Worm (Caenorhabditis elegans): ENCODE measurements around the gene Y17G9B.8.
"Not testable (repeated sequence)": the region's sequence is repeated elsewhere in the genome, so short reads cannot be mapped to it uniquely, and the experiment has no call there.

Y17G9B.8 gene

DNA sequence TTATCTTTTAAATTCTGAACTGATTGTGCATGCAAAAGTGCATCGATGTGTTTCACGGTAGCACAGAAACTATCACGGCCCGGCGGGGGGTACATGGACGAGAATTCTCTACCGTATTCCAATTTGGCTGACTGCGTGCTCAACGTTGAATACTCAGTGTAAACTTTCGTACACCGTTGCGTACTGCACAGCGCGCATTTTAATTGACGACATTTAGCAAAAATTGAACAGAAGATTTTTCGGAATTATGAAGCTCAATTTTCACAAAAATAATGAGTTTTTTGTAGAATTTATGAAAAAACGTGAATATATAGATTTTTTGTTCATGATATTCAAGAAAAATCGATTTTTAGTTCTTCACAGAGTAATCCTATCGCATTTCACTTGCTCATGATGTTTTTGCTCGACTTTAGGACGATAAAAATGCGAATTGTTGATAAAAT, 33.1 kb downstream of the Y17G9B.8 start (continued):
- TF ChIP-seq K12H6.12 (tag; optimal IDR thresholded peaks at IDR 0.05) (peak; percentile 75), die-1 (tag; optimal IDR thresholded peaks at IDR 0.05) (peak; percentile 6), snpc-4 (tag; optimal IDR thresholded peaks at IDR 0.05) (peak in 2 of 4 experiments; percentile 74 to 78), tbp1 (GFP tag; optimal IDR thresholded peaks at IDR 0.05) (peak; percentile 38), ceh-91 (GFP tag; IDR thresholded peaks at IDR 0.05) (peak; percentile 98), T07F8.4 (tag; optimal IDR thresholded peaks at IDR 0.05) (peak; percentile 39), Y56A3A.18 (GFP tag; IDR thresholded peaks at IDR 0.05) (peak; percentile 99), Y53F4B.3 (GFP tag; IDR thresholded peaks at IDR 0.05) (peak; percentile 83), cebp-1 (GFP tag; IDR thresholded peaks at IDR 0.05) (peak; percentile 97), cebp-1 (tag; optimal IDR thresholded peaks at IDR 0.05) (peak; percentile 91), somi-1 (GFP tag; optimal IDR thresholded peaks at IDR 0.05) (peak; percentile 94), nfya-2 (GFP tag; IDR thresholded peaks at IDR 0.05) (peak; percentile 98), atf-7 (tag; optimal IDR thresholded peaks at IDR 0.05) (peak; percentile 80), let-526 (GFP tag; IDR thresholded peaks at IDR 0.05) (peak; percentile 100), bed-2 (GFP tag; IDR thresholded peaks at IDR 0.05) (peak; percentile 100), hsf-1 (GFP tag; IDR thresholded peaks at IDR 0.05) (peak; percentile 95), Y67H2A.10 (GFP tag; conservative IDR thresholded peaks at IDR 0.05) (peak; percentile 97), tlf-1 (GFP tag; optimal IDR thresholded peaks at IDR 0.05) (peak; percentile 95), ceh-40 (GFP tag; IDR thresholded peaks at IDR 0.05) (peak; percentile 93), B0019.2 (GFP tag; conservative IDR thresholded peaks at IDR 0.05) (peak; percentile 95), ztf-25 (GFP tag; IDR thresholded peaks at IDR 0.05) (peak; percentile 98), F22D6.2 (tag; optimal IDR thresholded peaks at IDR 0.05) (peak; percentile 88), pbrm-1 (GFP tag; IDR thresholded peaks at IDR 0.05) (peak; percentile 99), aptf-3 (GFP tag; IDR thresholded peaks at IDR 0.05) (peak; percentile 63; the same call in 1 of the 2 replicates), F33H1.4 (GFP tag; IDR thresholded peaks at IDR 0.05) (peak; percentile 97), lsl-1 (GFP tag; optimal IDR thresholded peaks at IDR 0.05) (peak; percentile 70), ztf-18 (tag; optimal IDR thresholded peaks at IDR 0.05) (peak; percentile 83), ets-4 (GFP tag; optimal IDR thresholded peaks at IDR 0.05) (peak; percentile 23), K11D2.4 (GFP tag; IDR thresholded peaks at IDR 0.05) (peak; percentile 100), egl-44 (GFP tag; IDR thresholded peaks at IDR 0.05) (peak; percentile 98), ekl-4 (GFP tag; IDR thresholded peaks at IDR 0.05) (peak; percentile 99), D2030.7 (GFP tag; IDR thresholded peaks at IDR 0.05) (peak; percentile 91), hmg-20 (GFP tag; IDR thresholded peaks at IDR 0.05) (peak; percentile 97), lin-26 (GFP tag; IDR thresholded peaks at IDR 0.05) (peak; percentile 96), Y79H2A.3 (GFP tag; conservative IDR thresholded peaks at IDR 0.05) (peak; percentile 95), mcd-1 (GFP tag; IDR thresholded peaks at IDR 0.05) (peak; percentile 100), egl-18 (GFP tag; IDR thresholded peaks at IDR 0.05) (peak; percentile 100), egrh-3 (GFP tag; IDR thresholded peaks at IDR 0.05) (peak; percentile 87), lin-35 (GFP tag; optimal IDR thresholded peaks at IDR 0.05) (peak in 1 of 3 experiments; percentile 77), B0261.1 (tag; optimal IDR thresholded peaks at IDR 0.05) (peak; percentile 19), B0336.3 (GFP tag; IDR thresholded peaks at IDR 0.05) (peak; percentile 92), him-1 (tag; optimal IDR thresholded peaks at IDR 0.05) (peak; percentile 17), attf-6 (GFP tag; IDR thresholded peaks at IDR 0.05) (peak; percentile 83), hmg-1.2 (GFP tag; IDR thresholded peaks at IDR 0.05) (peak; percentile 100), nfyb-1 (GFP tag; IDR thresholded peaks at IDR 0.05) (peak; percentile 99), F57C9.4 (tag; optimal IDR thresholded peaks at IDR 0.05) (peak; percentile 33), athp-1 (tag; optimal IDR thresholded peaks at IDR 0.05) (peak; percentile 52), chd-7 (tag; optimal IDR thresholded peaks at IDR 0.05) (peak; percentile 67)
- TF ChIP-seq snpc-4 (GFP tag; optimal IDR thresholded peaks at IDR 0.05), result not testable (repeated sequence)

Measured in whole organism, young adult.